Fruit fly (Drosophila melanogaster) whole organism, embryonic: ENCODE data around the gene Blimp-1.

ENCODE experiments used
- Mad ChIP-seq: fragments of 200-800 bp; sonication (Bioruptor generic); optimal IDR thresholded peaks from 2 replicates; lab custom pipeline; 2016; ENCODE audit warnings: missing biosample characterization, missing genetic modification characterization
- Sin3A ChIP-seq: fragments of >200 bp; optimal IDR thresholded peaks from 2 replicates; lab custom pipeline; 2018
- schlank ChIP-seq: fragments of 200-800 bp; sonication (Bioruptor generic); optimal IDR thresholded peaks from 2 replicates; lab custom pipeline; 2018; ENCODE audit warnings: missing biosample characterization, mild to moderate bottlenecking, missing genetic modification characterization
- tio ChIP-seq: fragments of 200-800 bp; sonication (Bioruptor generic); optimal IDR thresholded peaks from 2 replicates; lab custom pipeline; 2017; ENCODE audit warnings: missing biosample characterization, missing genetic modification characterization, inconsistent platforms

dm6 chr3L:5604490-5604889, 26.3 kb upstream of the Blimp-1 start, which contains the start of gene mthl2:
- TF ChIP-seq tio (GFP tag; lab: Kevin White, UChicago) (no peak), Mad (GFP tag; lab: Kevin White, UChicago) (no peak), Sin3A (lab: Kevin White, UChicago) (no peak), schlank (tag; lab: Kevin White, UChicago) (no peak)
